Worm (Caenorhabditis elegans) whole organism, L3 larva: Measurements from ENCODE around the gene gcy-11.

ENCODE experiments used
- ceh-82 ChIP-seq: fragments of 150-350 bp; optimal IDR thresholded peaks from 2 replicates; lab custom pipeline; 2014; ENCODE audit warnings: missing biosample characterization, missing genetic modification characterization
- egl-5 ChIP-seq: fragments of 150-350 bp; optimal IDR thresholded peaks from 2 replicates; lab custom pipeline; 2017; ENCODE audit warnings: missing biosample characterization, missing genetic modification reagents, missing genetic modification characterization, inconsistent platforms
- elt-2 ChIP-seq: sonication (generic microtip); optimal IDR thresholded peaks from 2 replicates; lab custom pipeline; 2016; ENCODE audit warnings: missing genetic modification reagents, mild to moderate bottlenecking, missing genetic modification characterization, missing compliant biosample characterization
- jun-1 ChIP-seq: fragments of 150-350 bp; optimal IDR thresholded peaks from 2 replicates; lab custom pipeline; 2014; ENCODE audit warnings: missing biosample characterization, missing genetic modification reagents, missing genetic modification characterization
- mdl-1 ChIP-seq: fragments of 150-350 bp; optimal IDR thresholded peaks from 2 replicates; lab custom pipeline; 2014; ENCODE audit warnings: missing biosample characterization, missing genetic modification characterization
- nhr-25 ChIP-seq: sonication (generic microtip); optimal IDR thresholded peaks from 2 replicates; lab custom pipeline; 2017; ENCODE audit warnings: missing biosample characterization, missing genetic modification characterization
- nhr-28 ChIP-seq: fragments of 150-350 bp; optimal IDR thresholded peaks from 2 replicates; lab custom pipeline; 2014; ENCODE audit warnings: missing biosample characterization, missing genetic modification characterization
- pqm-1 ChIP-seq: fragments of 150-350 bp; optimal IDR thresholded peaks from 2 replicates; lab custom pipeline; 2017; ENCODE audit warnings: missing biosample characterization, missing genetic modification characterization, inconsistent platforms
- snpc-4 ChIP-seq: fragments of 150-350 bp; optimal IDR thresholded peaks from 2 replicates; lab custom pipeline; 2014; ENCODE audit warnings: missing biosample characterization, missing genetic modification characterization
- unc-39 ChIP-seq: sonication (generic microtip); optimal IDR thresholded peaks from 4 replicates; lab custom pipeline; 2017; ENCODE audit warnings: missing biosample characterization, missing genetic modification characterization
- ztf-4 ChIP-seq: fragments of 150-350 bp; optimal IDR thresholded peaks from 2 replicates; lab custom pipeline; 2014; ENCODE audit warnings: missing biosample characterization, missing genetic modification characterization

ce11 chrX:17013162-17013561, 42.2 kb downstream of the gcy-11 start, which contains the start of gene F35B3.3:
- no peak for TF ChIP-seq nhr-25 (tag; lab: Kevin White, UChicago)
- no peak for TF ChIP-seq nhr-28 (tag; lab: Kevin White, UChicago)
- no peak for TF ChIP-seq egl-5
- TF ChIP-seq ceh-82 (tag; lab: Kevin White, UChicago) = no peak
- no peak for TF ChIP-seq unc-39 (tag; lab: Kevin White, UChicago)
- no peak for TF ChIP-seq snpc-4 (tag; lab: Kevin White, UChicago)
- no peak for TF ChIP-seq pqm-1 (tag; lab: Kevin White, UChicago)
- TF ChIP-seq elt-2 (tag; lab: Kevin White, UChicago) = no peak
- TF ChIP-seq jun-1 (tag; lab: Kevin White, UChicago) = no peak
- no peak for TF ChIP-seq mdl-1 (tag; lab: Kevin White, UChicago)
- TF ChIP-seq ztf-4 (tag; lab: Kevin White, UChicago) = no peak
